Worm (Caenorhabditis elegans): Measurements from ENCODE around the gene C08F1.8.

Gene C08F1.8

DNA sequence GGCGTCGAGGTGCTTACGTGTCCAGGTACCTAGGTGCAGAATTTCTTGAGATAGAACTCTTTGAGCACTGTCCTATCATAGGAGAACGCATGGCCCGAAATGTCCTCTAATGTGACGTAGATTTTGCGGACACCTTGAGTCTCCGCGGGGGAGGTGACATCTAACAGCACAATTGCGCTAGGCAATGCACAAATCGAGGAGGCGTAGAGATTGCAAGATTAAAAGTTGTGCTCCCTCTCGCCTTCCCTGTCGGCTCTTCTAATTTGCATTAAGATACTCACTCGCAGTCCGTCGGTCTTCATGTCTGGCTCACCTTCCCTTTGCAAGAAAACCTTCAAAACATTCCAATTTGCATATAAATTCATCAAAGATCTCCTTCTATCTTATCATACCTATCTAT is 48.5 kb downstream of the C08F1.8 start, which contains the start of gene F36H5.18:
F36H5.18 (plus strand) TSS at position 301 of the 400 bp plus-strand sequence.
- TF ChIP-seq hlh-17 (GFP tag; optimal IDR thresholded peaks at IDR 0.05; ENCODE audit: borderline replicate concordance) (no peak), hlh-4 (tag; optimal IDR thresholded peaks at IDR 0.05) (no peak), ama-1 (optimal IDR thresholded peaks at IDR 0.05) (no peak), dsc-1 (tag; optimal IDR thresholded peaks at IDR 0.05) (no peak), nhr-85 (tag) (no peak), nhr-76 (tag; optimal IDR thresholded peaks at IDR 0.05) (no peak), egl-27 (tag; optimal IDR thresholded peaks at IDR 0.05) (no peak), ceh-90 (tag; optimal IDR thresholded peaks at IDR 0.05) (no peak), lin-35 (GFP tag; optimal IDR thresholded peaks at IDR 0.05) (no peak), zag-1 (tag; optimal IDR thresholded peaks at IDR 0.05) (no peak), ztf-11 (tag; optimal IDR thresholded peaks at IDR 0.05) (no peak), nhr-71 (tag; optimal IDR thresholded peaks at IDR 0.05) (no peak), unc-130 (tag; optimal IDR thresholded peaks at IDR 0.05) (no peak), nhr-20 (tag; optimal IDR thresholded peaks at IDR 0.05) (no peak), isw-1 (GFP tag; IDR thresholded peaks at IDR 0.05) (no peak), nhr-90 (tag; optimal IDR thresholded peaks at IDR 0.05; ENCODE audit: poor library complexity) (no peak), swsn-7 (tag; optimal IDR thresholded peaks at IDR 0.05) (no peak)

Measured in whole organism, L1 larva.